Worm (Caenorhabditis elegans): ENCODE results near the gene fbxa-81.

- TF ChIP-seq tbx-37 (GFP tag; conservative IDR thresholded peaks at IDR 0.05): no peak
- TF ChIP-seq ama-1 (optimal IDR thresholded peaks at IDR 0.05): no peak
- TF ChIP-seq tbx-11 (GFP tag; IDR thresholded peaks at IDR 0.05): no peak
Observed at ce11 chrX:14495785-14496184, 46.1 kb downstream of the fbxa-81 start, which contains the start of gene ztf-14.
